Worm (Caenorhabditis elegans) whole organism, L1 larva: ENCODE measurements around the gene lact-8.

ENCODE experiments used
- aly-2 ChIP-seq: fragments of 150-350 bp; optimal IDR thresholded peaks from 2 replicates; lab custom pipeline; 2014; ENCODE audit warnings: missing biosample characterization, missing genetic modification characterization
- ama-1 ChIP-seq: fragments of 150-350 bp; optimal IDR thresholded peaks from 2 replicates; lab custom pipeline; 2014
- ces-1 ChIP-seq: fragments of 150-350 bp; optimal IDR thresholded peaks from 2 replicates; lab custom pipeline; 2014; ENCODE audit warnings: missing biosample characterization, missing genetic modification reagents, missing genetic modification characterization
- egl-27 ChIP-seq, 2 experiments: fragments of 150-350 bp in 1 of 2; sonication (generic microtip); optimal IDR thresholded peaks; 3 replicates each; lab custom pipeline; 2017 to 2018; ENCODE audit warnings: missing biosample characterization in 2 of 2, missing genetic modification characterization in 2 of 2, missing genetic modification reagents in 2 of 2
- mdl-1 ChIP-seq, 2 experiments: fragments of 150-350 bp; optimal IDR thresholded peaks; 2 replicates each; lab custom pipeline; 2014 to 2017; ENCODE audit warnings: missing biosample characterization in 2 of 2, missing genetic modification characterization in 2 of 2, inconsistent platforms in 1 of 2
- mep-1 ChIP-seq: fragments of 150-350 bp; optimal IDR thresholded peaks from 2 replicates; lab custom pipeline; 2014; ENCODE audit warnings: missing biosample characterization, missing genetic modification characterization
- nhr-19 ChIP-seq: fragments of 200-800 bp; sonication (Bioruptor generic); conservative IDR thresholded peaks from 2 replicates; pipeline ENCODE4 v1.3.6; 2022; ENCODE audit warnings: missing genetic modification characterization, missing compliant biosample characterization
- nhr-28 ChIP-seq: fragments of 150-350 bp; optimal IDR thresholded peaks from 2 replicates; lab custom pipeline; 2014; ENCODE audit warnings: missing biosample characterization, missing genetic modification characterization
- pag-3 ChIP-seq: sonication (generic microtip); optimal IDR thresholded peaks from 2 replicates; lab custom pipeline; 2017; ENCODE audit warnings: missing genetic modification characterization, mild to moderate bottlenecking, missing compliant biosample characterization, antibody characterized with exemption, borderline replicate concordance; ENCODE audit not compliant: insufficient read depth

DNA sequence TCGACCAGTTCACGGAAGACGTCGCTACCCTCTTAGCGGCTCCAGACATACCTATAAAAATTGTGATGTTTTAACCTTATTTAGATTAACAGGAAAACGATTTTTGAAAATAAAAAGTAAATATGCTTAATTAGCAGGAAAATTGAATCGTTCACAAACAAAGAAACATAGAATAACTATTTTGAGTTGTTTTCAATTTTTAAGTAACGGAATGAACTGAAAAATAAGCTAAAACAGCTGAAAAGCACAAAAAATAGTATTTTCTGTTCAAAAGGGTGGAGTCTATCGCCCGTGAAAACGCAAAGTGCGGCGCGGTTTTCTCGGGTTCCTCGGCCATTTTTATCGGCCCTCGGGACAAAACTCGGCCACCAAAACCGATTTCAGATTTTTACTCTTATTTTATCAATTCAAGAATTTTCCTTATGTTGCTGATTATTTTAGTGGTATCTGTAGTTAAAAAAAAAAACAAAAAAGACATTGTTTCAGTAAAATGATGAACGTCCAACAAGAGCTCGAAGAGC lies 30.5 kb upstream of the lact-8 start, which contains the start of the genes atp-5 and lmtr-3:
- TF ChIP-seq egl-27 (tag; optimal IDR thresholded peaks at IDR 0.05; lab: Kevin White, UChicago) (no peak), mdl-1 (tag; optimal IDR thresholded peaks at IDR 0.05; lab: Kevin White, UChicago) (peak in 1 of 2 experiments; percentile 55), ces-1 (GFP tag; lab: Kevin White, UChicago) (no peak), nhr-28 (tag; lab: Kevin White, UChicago) (no peak), mep-1 (peak; percentile 75), aly-2 (tag; lab: Kevin White, UChicago) (no peak), nhr-19 (GFP tag; lab: Robert Waterston, UW) (peak; percentile 75), ama-1 (lab: Kevin White, UChicago) (no peak), pag-3 (peak; percentile 1)
